Fruit fly (Drosophila melanogaster): Measurements from ENCODE around the gene CG7341.

Gene CG7341

dm6 chr3L:18114038-18114926 lies 1.5 kb downstream of the CG7341 start (continued):
- TF ChIP-seq Bgb (GFP tag; IDR thresholded peaks at IDR 0.05; ENCODE audit: partially characterized antibody) (peak; percentile 44; the same call in 1 of the 2 replicates), CG10274 (GFP tag; optimal IDR thresholded peaks at IDR 0.05) (no peak), CG31365 (tag; optimal IDR thresholded peaks at IDR 0.05) (peak; percentile 61), fd64A (GFP tag; optimal IDR thresholded peaks at IDR 0.05) (peak; percentile 73), CG14710 (tag; optimal IDR thresholded peaks at IDR 0.05) (no peak), Ptx1 (GFP tag; IDR thresholded peaks at IDR 0.05) (peak; percentile 32; the same call in 1 of the 2 replicates), gcm (GFP tag; optimal IDR thresholded peaks at IDR 0.05) (peak; percentile 31), CG11247 (GFP tag; IDR thresholded peaks at IDR 0.05) (peak; percentile 69), Myb (GFP tag; optimal IDR thresholded peaks at IDR 0.05) (peak; percentile 9), Eip74EF (GFP tag; optimal IDR thresholded peaks at IDR 0.05) (peak in 1 of 2 experiments; percentile 66), CG18599 (GFP tag; optimal IDR thresholded peaks at IDR 0.05) (peak; percentile 79), bigmax (GFP tag; optimal IDR thresholded peaks at IDR 0.05) (no peak), CG16815 (GFP tag; optimal IDR thresholded peaks at IDR 0.05) (no peak), onecut (GFP tag; IDR thresholded peaks at IDR 0.05) (peak; percentile 74), ewg (GFP tag; optimal IDR thresholded peaks at IDR 0.05) (peak; percentile 19), CoRest (tag; optimal IDR thresholded peaks at IDR 0.05) (peak; percentile 64), CG4730 (GFP tag; IDR thresholded peaks at IDR 0.05) (peak; percentile 39; the same call in 1 of the 2 replicates), CG16779 (GFP tag; IDR thresholded peaks at IDR 0.05) (peak; percentile 70), CG1603 (tag; optimal IDR thresholded peaks at IDR 0.05) (peak; percentile 37), lola (GFP tag; optimal IDR thresholded peaks at IDR 0.05) (peak in 1 of 3 experiments; percentile 10), lbe (GFP tag; optimal IDR thresholded peaks at IDR 0.05) (no peak), nom (GFP tag; optimal IDR thresholded peaks at IDR 0.05) (peak; percentile 3), grau (tag; optimal IDR thresholded peaks at IDR 0.05) (peak; percentile 62), Xrp1 (GFP tag; IDR thresholded peaks at IDR 0.05) (peak; percentile 34; the same call in 1 of the 2 replicates), CkIIα-i1 (GFP tag; IDR thresholded peaks at IDR 0.05) (no peak), ranshi (GFP tag; IDR thresholded peaks at IDR 0.05) (peak; percentile 9; the same call in 1 of the 2 replicates), CG7786 (GFP tag; optimal IDR thresholded peaks at IDR 0.05) (no peak), twi (tag; optimal IDR thresholded peaks at IDR 0.05) (no peak), HmgD (GFP tag; optimal IDR thresholded peaks at IDR 0.05) (peak; percentile 43), Oli (tag; optimal IDR thresholded peaks at IDR 0.05) (peak; percentile 66), CG18764 (GFP tag; optimal IDR thresholded peaks at IDR 0.05) (no peak), pb (GFP tag; optimal IDR thresholded peaks at IDR 0.05) (peak; percentile 59), zf30C (GFP tag; optimal IDR thresholded peaks at IDR 0.05) (peak; percentile 38), run (tag; optimal IDR thresholded peaks at IDR 0.05) (peak; percentile 54), Jarid2 (GFP tag; optimal IDR thresholded peaks at IDR 0.05) (peak; percentile 72), vnd (GFP tag; IDR thresholded peaks at IDR 0.05; ENCODE audit: partially characterized antibody) (no peak), CG7271 (tag; optimal IDR thresholded peaks at IDR 0.05) (no peak), CG7372 (GFP tag; IDR thresholded peaks at IDR 0.05) (no peak; the same call in 1 of the 2 replicates), ap (GFP tag; IDR thresholded peaks at IDR 0.05) (peak; percentile 14; the same call in 1 of the 2 replicates), tin (GFP tag; optimal IDR thresholded peaks at IDR 0.05) (peak; percentile 24), slp2 (GFP tag; optimal IDR thresholded peaks at IDR 0.05) (peak; percentile 10), exex (tag; optimal IDR thresholded peaks at IDR 0.05) (peak; percentile 18), CG8281 (tag; optimal IDR thresholded peaks at IDR 0.05) (no peak), bbx (GFP tag; IDR thresholded peaks at IDR 0.05; ENCODE audit: partially characterized antibody) (peak; percentile 27; the same call in 1 of the 2 replicates), Bdp1 (GFP tag; optimal IDR thresholded peaks at IDR 0.05) (peak; percentile 14), zfh2 (GFP tag; optimal IDR thresholded peaks at IDR 0.05) (no peak), B-H1 (GFP tag; IDR thresholded peaks at IDR 0.05) (no peak)

Measured in whole organism, embryonic.